Worm (Caenorhabditis elegans) whole organism, young adult: Measurements from ENCODE around the gene sqv-1.

Experiments
- D2030.7 ChIP-seq: fragments of 200-800 bp; sonication (Bioruptor generic); IDR thresholded peaks from 2 replicates; pipeline ENCODE4 v1.3.6; 2022; ENCODE audit warnings: missing genetic modification reagents, missing genetic modification characterization, missing compliant biosample characterization
- cebp-2 ChIP-seq: fragments of 200-800 bp; sonication (Bioruptor generic); IDR thresholded peaks from 2 replicates; pipeline ENCODE4 v1.3.6; 2022; ENCODE audit warnings: missing genetic modification characterization, missing compliant biosample characterization
- him-1 ChIP-seq: sonication (generic microtip); optimal IDR thresholded peaks from 2 replicates; lab custom pipeline; 2016; ENCODE audit warnings: missing genotype, missing genetic modification reagents, missing genetic modification characterization, missing compliant biosample characterization
- madf-8 ChIP-seq: fragments of 200-800 bp; sonication (Bioruptor generic); conservative IDR thresholded peaks from 2 replicates; pipeline ENCODE4 v1.3.6; 2022; ENCODE audit warnings: missing genetic modification reagents, missing genetic modification characterization, missing compliant biosample characterization
- nhr-120 ChIP-seq: fragments of 200-800 bp; sonication (Bioruptor generic); IDR thresholded peaks from 2 replicates; pipeline ENCODE4 v1.3.6; 2022; ENCODE audit warnings: missing genetic modification characterization, missing compliant biosample characterization
- nhr-90 ChIP-seq: sonication (generic microtip); optimal IDR thresholded peaks from 2 replicates; lab custom pipeline; 2016; ENCODE audit warnings: missing genotype, mild to moderate bottlenecking, missing genetic modification characterization, missing compliant biosample characterization
- pha-4 ChIP-seq: fragments of 150-350 bp; sonication (generic microtip); optimal IDR thresholded peaks from 2 replicates; lab custom pipeline; 2014; ENCODE audit warnings: missing biosample characterization, missing genetic modification reagents, missing genetic modification characterization
- rpc-1 ChIP-seq, 2 experiments: fragments of 150-350 bp in 1 of 2; sonication (generic microtip) in 1 of 2; optimal IDR thresholded peaks; 2 replicates each; lab custom pipeline; 2014 to 2018; ENCODE audit warnings: missing biosample characterization in 1 of 2, missing genetic modification characterization in 1 of 2, missing genetic modification reagents in 1 of 2, missing genotype in 1 of 2
- snpc-4 ChIP-seq, 5 experiments: fragments of 150-350 bp in 1 of 5; sonication (generic microtip) in 4 of 5; optimal IDR thresholded peaks; 2 replicates each; lab custom pipeline; 2014 to 2018; ENCODE audit warnings: missing genetic modification characterization in 5 of 5, missing biosample characterization in 3 of 5, antibody characterized with exemption in 2 of 5, mild to moderate bottlenecking in 2 of 5, missing compliant biosample characterization in 2 of 5, missing genotype in 2 of 5, moderate library complexity in 2 of 5, missing genetic modification reagents in 1 of 5
- tbp1 ChIP-seq: fragments of 200-800 bp; sonication (Bioruptor generic); optimal IDR thresholded peaks from 2 replicates; lab custom pipeline; 2018; ENCODE audit warnings: mild to moderate bottlenecking, missing genetic modification characterization, missing compliant biosample characterization
- unc-62 ChIP-seq: fragments of 150-350 bp; optimal IDR thresholded peaks from 2 replicates; lab custom pipeline; 2014; ENCODE audit warnings: missing biosample characterization, missing genetic modification reagents, missing genetic modification characterization

DNA sequence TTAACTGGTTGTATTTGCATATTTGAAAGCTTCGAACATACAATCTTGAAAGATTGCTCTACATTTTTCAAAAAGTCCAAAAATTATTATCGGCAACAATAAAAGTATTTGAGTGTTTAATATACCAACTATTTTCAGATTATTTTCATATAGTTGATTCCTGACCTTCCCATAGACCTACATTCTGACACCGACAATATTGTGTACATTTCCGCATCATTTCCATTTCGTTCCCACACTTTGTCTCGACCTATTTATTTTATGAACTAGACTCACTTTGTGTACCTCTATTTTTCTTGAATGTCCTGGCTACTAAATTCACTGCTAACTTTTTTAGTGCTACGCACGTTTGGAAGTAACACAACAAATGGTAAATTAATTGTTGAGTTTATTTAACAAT, 18.5 kb upstream of the sqv-1 start, which contains the start of gene lgc-5:
- TF ChIP-seq D2030.7 (GFP tag; lab: Robert Waterston, UW) (no peak), nhr-90 (tag; lab: Kevin White, UChicago) (no peak), cebp-2 (GFP tag; lab: Robert Waterston, UW) (no peak), madf-8 (GFP tag; lab: Robert Waterston, UW) (no peak), pha-4 (tag; lab: Kevin White, UChicago) (no peak), unc-62 (GFP tag; lab: Kevin White, UChicago) (no peak), rpc-1 (optimal IDR thresholded peaks at IDR 0.05; lab: Kevin White, UChicago) (no peak), rpc-1 (tag; optimal IDR thresholded peaks at IDR 0.05; lab: Kevin White, UChicago) (no peak), him-1 (tag; lab: Kevin White, UChicago) (no peak), nhr-120 (GFP tag; lab: Robert Waterston, UW) (no peak), snpc-4 (GFP tag; optimal IDR thresholded peaks at IDR 0.05; lab: Kevin White, UChicago) (no peak), snpc-4 (tag; optimal IDR thresholded peaks at IDR 0.05; lab: Kevin White, UChicago) (no peak), tbp1 (no peak)
